Fruit fly (Drosophila melanogaster) Kc167 (cell line): ENCODE measurements around the gene CG5388.

Source experiments
- psq ChIP-seq: fragments of >200 bp; optimal IDR thresholded peaks from 2 replicates; lab custom pipeline; 2017; ENCODE audit warnings: missing external identifiers
- ttk ChIP-seq: sonication (Bioruptor generic); optimal IDR thresholded peaks from 2 replicates; lab custom pipeline; 2017; ENCODE audit warnings: missing external identifiers

DNA sequence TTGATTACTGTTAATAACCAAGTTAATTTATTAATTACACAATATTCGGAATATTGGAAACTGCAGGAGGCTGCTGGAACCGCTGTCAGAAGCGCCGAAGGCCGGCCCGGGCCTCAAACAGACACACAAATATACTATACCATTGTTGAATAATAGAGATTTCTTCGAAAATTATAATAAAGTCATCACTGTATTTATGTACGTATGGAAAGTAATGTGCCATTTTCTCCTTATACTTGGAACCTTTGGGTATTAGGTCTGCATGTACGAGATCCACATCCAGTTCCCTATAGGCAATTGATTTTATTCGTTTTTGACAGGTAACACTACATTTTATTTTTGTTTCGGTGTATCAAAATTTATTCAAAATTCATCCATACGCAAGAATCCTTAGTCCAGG, 32.4 kb upstream of the CG5388 start, which contains the start of gene CG7069:
- TF ChIP-seq ttk (lab: Kevin White, UChicago) (no peak), psq (lab: Kevin White, UChicago) (no peak)
